Fruit fly (Drosophila melanogaster) whole organism, embryonic: Measurements from ENCODE around the gene CG5618.

ENCODE experiments used
- ATbp ChIP-seq: fragments of 200-800 bp; sonication (Bioruptor generic); optimal IDR thresholded peaks from 2 replicates; lab custom pipeline; 2017; ENCODE audit warnings: missing biosample characterization, mild to moderate bottlenecking, missing genetic modification characterization, missing genetic modification reagents
- Asciz ChIP-seq: fragments of 200-800 bp; sonication (Bioruptor generic); optimal IDR thresholded peaks from 2 replicates; lab custom pipeline; 2017; ENCODE audit warnings: missing biosample characterization, mild to moderate bottlenecking, missing genetic modification characterization, missing genetic modification reagents
- BtbVII ChIP-seq: fragments of 200-800 bp; sonication (Bioruptor generic); optimal IDR thresholded peaks from 3 replicates; lab custom pipeline; 2017; ENCODE audit warnings: missing biosample characterization, mild to moderate bottlenecking, missing genetic modification characterization
- CG10209 ChIP-seq: fragments of 200-800 bp; sonication (Bioruptor generic); optimal IDR thresholded peaks from 3 replicates; lab custom pipeline; 2017; ENCODE audit warnings: missing biosample characterization, mild to moderate bottlenecking, missing genetic modification characterization, missing genetic modification reagents
- CG10321 ChIP-seq: fragments of 200-800 bp; sonication (Bioruptor generic); IDR thresholded peaks from 2 replicates; pipeline ENCODE4 v1.3.6; 2022; ENCODE audit warnings: missing biosample characterization, missing genetic modification characterization
- CG10543 ChIP-seq: fragments of 200-800 bp; sonication (Bioruptor generic); optimal IDR thresholded peaks from 3 replicates; lab custom pipeline; 2017; ENCODE audit warnings: missing biosample characterization, mild to moderate bottlenecking, missing genetic modification characterization, moderate library complexity
- CG10979 ChIP-seq: fragments of 200-800 bp; sonication (Bioruptor generic); optimal IDR thresholded peaks from 2 replicates; lab custom pipeline; 2018; ENCODE audit warnings: missing biosample characterization, mild to moderate bottlenecking, missing genetic modification characterization, moderate library complexity
- CG12155 ChIP-seq: fragments of 200-800 bp; sonication (Bioruptor generic); optimal IDR thresholded peaks from 3 replicates; lab custom pipeline; 2016; ENCODE audit warnings: missing biosample characterization, missing genetic modification characterization
- CG14050 ChIP-seq: fragments of 200-800 bp; sonication (Bioruptor generic); IDR thresholded peaks from 3 replicates; pipeline ENCODE4 v1.3.6; 2022; ENCODE audit warnings: missing biosample characterization, missing genetic modification characterization
- CG14965 ChIP-seq: fragments of 200-800 bp; sonication (Bioruptor generic); optimal IDR thresholded peaks from 2 replicates; lab custom pipeline; 2016; ENCODE audit warnings: missing biosample characterization, missing genetic modification characterization, borderline replicate concordance
- CG1529 ChIP-seq: fragments of 200-800 bp; sonication (Bioruptor generic); optimal IDR thresholded peaks from 3 replicates; lab custom pipeline; 2018; ENCODE audit warnings: missing biosample characterization, missing genetic modification characterization
- CG1602 ChIP-seq: fragments of 200-800 bp; sonication (Bioruptor generic); optimal IDR thresholded peaks from 3 replicates; lab custom pipeline; 2016; ENCODE audit warnings: missing biosample characterization, missing genetic modification characterization
- CG17385 ChIP-seq: fragments of 200-800 bp; sonication (Bioruptor generic); optimal IDR thresholded peaks from 3 replicates; lab custom pipeline; 2018; ENCODE audit warnings: missing biosample characterization, mild to moderate bottlenecking, missing genetic modification characterization
- CG17612 ChIP-seq: fragments of 200-800 bp; sonication (Bioruptor generic); IDR thresholded peaks from 2 replicates; pipeline ENCODE4 v1.3.6; 2022; ENCODE audit warnings: missing biosample characterization, missing genetic modification characterization
- CG17829 ChIP-seq: fragments of 200-800 bp; optimal IDR thresholded peaks from 2 replicates; lab custom pipeline; 2019; ENCODE audit warnings: missing biosample characterization, mild to moderate bottlenecking, missing genetic modification characterization, moderate library complexity
- CG18599 ChIP-seq: fragments of 200-800 bp; sonication (Bioruptor generic); optimal IDR thresholded peaks from 3 replicates; lab custom pipeline; 2017; ENCODE audit warnings: missing biosample characterization, missing genetic modification characterization, mild to moderate bottlenecking, moderate library complexity, missing genetic modification reagents
- CG30020 ChIP-seq: fragments of 200-800 bp; optimal IDR thresholded peaks from 2 replicates; lab custom pipeline; 2019; ENCODE audit warnings: missing biosample characterization, mild to moderate bottlenecking, missing genetic modification characterization, moderate library complexity
- CG31441 ChIP-seq: fragments of 200-800 bp; sonication (Bioruptor generic); IDR thresholded peaks from 2 replicates; pipeline ENCODE4 v1.3.6; 2022; ENCODE audit warnings: missing biosample characterization, missing genetic modification characterization
- CG33557 ChIP-seq: fragments of 200-800 bp; sonication (Bioruptor generic); optimal IDR thresholded peaks from 2 replicates; lab custom pipeline; 2019; ENCODE audit warnings: missing biosample characterization, mild to moderate bottlenecking, missing genetic modification characterization, moderate library complexity
- CG5953 ChIP-seq: fragments of 200-800 bp; sonication (Bioruptor generic); IDR thresholded peaks from 2 replicates; pipeline ENCODE4 v1.3.6; 2022; ENCODE audit warnings: missing biosample characterization, missing genetic modification characterization
- CG7745 ChIP-seq: fragments of 200-800 bp; sonication (Bioruptor generic); optimal IDR thresholded peaks from 2 replicates; lab custom pipeline; 2018; ENCODE audit warnings: missing biosample characterization, mild to moderate bottlenecking, missing genetic modification characterization, moderate library complexity
- CG7786 ChIP-seq: fragments of 200-800 bp; sonication (Bioruptor generic); optimal IDR thresholded peaks from 2 replicates; lab custom pipeline; 2016; ENCODE audit warnings: missing biosample characterization, missing genetic modification characterization
- CTCF ChIP-seq: fragments of 200-800 bp; sonication (Bioruptor generic); optimal IDR thresholded peaks from 2 replicates; lab custom pipeline; 2017; ENCODE audit warnings: missing biosample characterization, mild to moderate bottlenecking, missing genetic modification characterization, moderate library complexity
- Dad ChIP-seq: fragments of 200-800 bp; sonication (Bioruptor generic); optimal IDR thresholded peaks from 3 replicates; lab custom pipeline; 2016; ENCODE audit warnings: missing biosample characterization, missing genetic modification characterization
- Dek ChIP-seq: fragments of 200-800 bp; sonication (Bioruptor generic); optimal IDR thresholded peaks from 3 replicates; lab custom pipeline; 2019; ENCODE audit warnings: missing biosample characterization, mild to moderate bottlenecking, missing genetic modification characterization, moderate library complexity
- Dref ChIP-seq: fragments of 200-800 bp; sonication (Bioruptor generic); IDR thresholded peaks from 2 replicates; pipeline ENCODE4 v1.3.6; 2022; ENCODE audit warnings: missing biosample characterization, missing genetic modification characterization
- Fer1 ChIP-seq: fragments of 200-800 bp; sonication (Bioruptor generic); optimal IDR thresholded peaks from 2 replicates; lab custom pipeline; 2017; ENCODE audit warnings: missing biosample characterization, mild to moderate bottlenecking, missing genetic modification characterization
- HmgZ ChIP-seq: fragments of 200-800 bp; sonication (Bioruptor generic); optimal IDR thresholded peaks from 2 replicates; lab custom pipeline; 2018; ENCODE audit warnings: missing biosample characterization, mild to moderate bottlenecking, missing genetic modification characterization
- Hr51 ChIP-seq, 2 experiments: fragments of 200-800 bp; sonication (Bioruptor generic); optimal IDR thresholded peaks; 2 replicates in 1 of 2; 3 replicates in 1 of 2; lab custom pipeline; 2016 to 2018; ENCODE audit warnings: missing biosample characterization in 2 of 2, missing genetic modification characterization in 2 of 2, mild to moderate bottlenecking in 1 of 2, moderate library complexity in 1 of 2
- Jarid2 ChIP-seq: fragments of 200-800 bp; sonication (Bioruptor generic); optimal IDR thresholded peaks from 3 replicates; lab custom pipeline; 2017; ENCODE audit warnings: mild to moderate bottlenecking, missing biosample characterization, missing genetic modification reagents, missing genetic modification characterization
- Ptx1 ChIP-seq: fragments of 200-800 bp; sonication (Bioruptor generic); IDR thresholded peaks from 2 replicates; pipeline ENCODE4 v1.3.6; 2022; ENCODE audit warnings: missing biosample characterization, missing genetic modification characterization
- Ravus ChIP-seq: fragments of 200-800 bp; sonication (Bioruptor generic); IDR thresholded peaks from 2 replicates; pipeline ENCODE4 v1.3.6; 2022; ENCODE audit warnings: missing biosample characterization, missing genetic modification characterization
- az2 ChIP-seq: fragments of 200-800 bp; sonication (Bioruptor generic); optimal IDR thresholded peaks from 3 replicates; lab custom pipeline; 2016; ENCODE audit warnings: missing biosample characterization, missing genetic modification characterization
- cg ChIP-seq: fragments of 200-800 bp; sonication (Bioruptor generic); optimal IDR thresholded peaks from 3 replicates; lab custom pipeline; 2019; ENCODE audit warnings: missing biosample characterization, mild to moderate bottlenecking, missing genetic modification characterization, moderate library complexity
- chm ChIP-seq: fragments of 200-800 bp; sonication (Bioruptor generic); IDR thresholded peaks from 2 replicates; pipeline ENCODE4 v1.3.6; 2022; ENCODE audit warnings: missing biosample characterization, missing genetic modification characterization
- corto ChIP-seq: fragments of 200-800 bp; sonication (Bioruptor generic); optimal IDR thresholded peaks from 2 replicates; lab custom pipeline; 2016; ENCODE audit warnings: missing biosample characterization, mild to moderate bottlenecking, missing genetic modification characterization, moderate library complexity
- eyg ChIP-seq: fragments of 200-800 bp; sonication (Bioruptor generic); optimal IDR thresholded peaks from 3 replicates; lab custom pipeline; 2016; ENCODE audit warnings: missing biosample characterization, missing genetic modification characterization
- fru ChIP-seq: fragments of >200 bp; optimal IDR thresholded peaks from 2 replicates; lab custom pipeline; 2017
- grn ChIP-seq: fragments of 200-800 bp; sonication (Bioruptor generic); optimal IDR thresholded peaks from 3 replicates; lab custom pipeline; 2017; ENCODE audit warnings: missing biosample characterization, missing genetic modification characterization
- ken ChIP-seq: fragments of 200-800 bp; sonication (Bioruptor generic); IDR thresholded peaks from 3 replicates; pipeline ENCODE4 v1.3.6; 2022; ENCODE audit warnings: missing biosample characterization, missing genetic modification characterization
- lilli ChIP-seq: fragments of 200-800 bp; sonication (Bioruptor generic); optimal IDR thresholded peaks from 3 replicates; lab custom pipeline; 2016; ENCODE audit warnings: missing biosample characterization, missing genetic modification characterization
- pita ChIP-seq: fragments of 200-800 bp; sonication (Bioruptor generic); optimal IDR thresholded peaks from 2 replicates; lab custom pipeline; 2017; ENCODE audit warnings: missing biosample characterization, mild to moderate bottlenecking, missing genetic modification characterization
- salm ChIP-seq: fragments of 200-800 bp; sonication (Bioruptor generic); optimal IDR thresholded peaks from 2 replicates; lab custom pipeline; 2018; ENCODE audit warnings: missing biosample characterization, mild to moderate bottlenecking, missing genetic modification characterization
- slbo ChIP-seq: fragments of 200-800 bp; sonication (Bioruptor generic); IDR thresholded peaks from 2 replicates; pipeline ENCODE4 v1.3.6; 2022; ENCODE audit warnings: missing biosample characterization, missing genetic modification characterization
- sr ChIP-seq: fragments of 200-800 bp; sonication (Bioruptor generic); IDR thresholded peaks from 3 replicates; pipeline ENCODE4 v1.3.6; 2022; ENCODE audit warnings: missing biosample characterization, missing genetic modification characterization
- ssp ChIP-seq: fragments of 200-800 bp; sonication (Bioruptor generic); IDR thresholded peaks from 2 replicates; pipeline ENCODE4 v1.3.6; 2022; ENCODE audit warnings: missing biosample characterization, missing genetic modification characterization
- trem ChIP-seq: fragments of 200-800 bp; optimal IDR thresholded peaks from 3 replicates; lab custom pipeline; 2019; ENCODE audit warnings: missing biosample characterization, mild to moderate bottlenecking, missing genetic modification characterization, moderate library complexity
- trh ChIP-seq: fragments of 200-800 bp; sonication (Bioruptor generic); optimal IDR thresholded peaks from 2 replicates; lab custom pipeline; 2016; ENCODE audit warnings: missing biosample characterization, missing genetic modification characterization
- tup ChIP-seq: fragments of 200-800 bp; sonication (Bioruptor generic); optimal IDR thresholded peaks from 2 replicates; lab custom pipeline; 2016; ENCODE audit warnings: missing biosample characterization, mild to moderate bottlenecking, missing genetic modification characterization, moderate library complexity
- vnd ChIP-seq: fragments of 200-800 bp; sonication (Bioruptor generic); IDR thresholded peaks from 3 replicates; pipeline ENCODE4 v1.3.6; 2022; ENCODE audit warnings: missing biosample characterization, missing genetic modification characterization; ENCODE audit not compliant: partially characterized antibody
- zfh2 ChIP-seq: fragments of 200-800 bp; sonication (Bioruptor generic); optimal IDR thresholded peaks from 2 replicates; lab custom pipeline; 2016; ENCODE audit warnings: missing biosample characterization, missing genetic modification characterization

Gene CG5618

dm6 chr3L:20399550-20400109, 46.4 kb downstream of the CG5618 start (continued):
- TF ChIP-seq Jarid2 (GFP tag; lab: Kevin White, UChicago): peak; percentile 46
- TF ChIP-seq az2 (GFP tag; lab: Kevin White, UChicago): peak; percentile 89
- peak; percentile 88 for TF ChIP-seq Fer1 (GFP tag; lab: Kevin White, UChicago)
- peak; percentile 86 for TF ChIP-seq Dek (tag; lab: Kevin White, UChicago)
- peak; percentile 85 for TF ChIP-seq zfh2
- TF ChIP-seq pita (GFP tag; lab: Kevin White, UChicago): no peak
- peak; percentile 80 for TF ChIP-seq ATbp (GFP tag; lab: Kevin White, UChicago)
- TF ChIP-seq Ptx1 (GFP tag; lab: Robert Waterston, UW): peak; percentile 92
- TF ChIP-seq vnd (GFP tag; lab: Robert Waterston, UW): no peak
- peak; percentile 45 for TF ChIP-seq CG14965 (GFP tag; lab: Kevin White, UChicago)
- TF ChIP-seq trh (GFP tag; lab: Kevin White, UChicago): peak; percentile 73
- peak; percentile 79 for TF ChIP-seq CG10979 (tag; lab: Kevin White, UChicago)
- no peak for TF ChIP-seq cg (GFP tag; lab: Kevin White, UChicago)
- 0 out of 3 replicates have a peak, but pooled peaks have one; percentile 41 for TF ChIP-seq sr (GFP tag; lab: Robert Waterston, UW)
- TF ChIP-seq CTCF (GFP tag; lab: Kevin White, UChicago): peak; percentile 33
- peak; percentile 87 for TF ChIP-seq CG10209 (GFP tag; lab: Kevin White, UChicago)
- TF ChIP-seq lilli (GFP tag; lab: Kevin White, UChicago): peak; percentile 90
- TF ChIP-seq corto (GFP tag; lab: Kevin White, UChicago): peak; percentile 83
- TF ChIP-seq slbo: peak; percentile 94
- peak; percentile 93 for TF ChIP-seq CG31441
- TF ChIP-seq chm (GFP tag; lab: Robert Waterston, UW): peak; percentile 79
- peak; percentile 92 for TF ChIP-seq HmgZ (tag; lab: Kevin White, UChicago)
- peak; percentile 33 for TF ChIP-seq Dad (GFP tag; lab: Kevin White, UChicago)
- TF ChIP-seq CG10543: peak; percentile 92
- peak; percentile 73 for TF ChIP-seq salm (tag; lab: Kevin White, UChicago)
- TF ChIP-seq CG18599 (GFP tag; lab: Kevin White, UChicago): peak; percentile 88
- peak; percentile 54; the same call in 1 of the 2 replicates for TF ChIP-seq CG10321
- peak; percentile 33; the same call in 1 of the 2 replicates for TF ChIP-seq Dref (GFP tag; lab: Robert Waterston, UW)
- peak; percentile 81 for TF ChIP-seq CG1602 (GFP tag; lab: Kevin White, UChicago)
- TF ChIP-seq Ravus (GFP tag; lab: Robert Waterston, UW): peak; percentile 20
- TF ChIP-seq Asciz (GFP tag; lab: Kevin White, UChicago): peak; percentile 88
- peak; percentile 63 for TF ChIP-seq CG30020 (tag; lab: Kevin White, UChicago)
- peak; percentile 56; the same call in 1 of the 3 replicates for TF ChIP-seq ken (GFP tag; lab: Robert Waterston, UW)
- TF ChIP-seq CG14050: peak; percentile 76
- peak; percentile 70 for TF ChIP-seq ssp
- peak; percentile 68 for TF ChIP-seq CG5953 (GFP tag; lab: Robert Waterston, UW)
- TF ChIP-seq CG1529 (GFP tag; lab: Kevin White, UChicago): peak; percentile 74
- peak; percentile 55; the same call in 1 of the 2 replicates for TF ChIP-seq CG17612
- TF ChIP-seq eyg (GFP tag; lab: Kevin White, UChicago): peak; percentile 53
- peak; percentile 91 for TF ChIP-seq CG7786 (GFP tag; lab: Kevin White, UChicago)
- peak; percentile 75 to 95 for TF ChIP-seq Hr51 (GFP tag; optimal IDR thresholded peaks at IDR 0.05; lab: Kevin White, UChicago)
- peak; percentile 63 for TF ChIP-seq CG33557 (GFP tag; lab: Kevin White, UChicago)
- no peak for TF ChIP-seq CG7745 (tag; lab: Kevin White, UChicago)
- no peak for TF ChIP-seq fru (lab: Kevin White, UChicago)
- TF ChIP-seq grn (GFP tag; lab: Kevin White, UChicago): no peak
- peak; percentile 87 for TF ChIP-seq CG17829 (tag; lab: Kevin White, UChicago)
- peak; percentile 78 for TF ChIP-seq BtbVII (GFP tag; lab: Kevin White, UChicago)
- peak; percentile 56 for TF ChIP-seq tup (GFP tag; lab: Kevin White, UChicago)
- TF ChIP-seq trem (tag; lab: Kevin White, UChicago): peak; percentile 53
- peak; percentile 85 for TF ChIP-seq CG17385 (GFP tag; lab: Kevin White, UChicago)
- TF ChIP-seq CG12155 (GFP tag; lab: Kevin White, UChicago): peak; percentile 85
